Worm (Caenorhabditis elegans) whole organism, L3 larva: ENCODE measurements around the gene cdc-25.2.

Experiments used
- ZK546.5 ChIP-seq: sonication (generic microtip); optimal IDR thresholded peaks from 2 replicates; lab custom pipeline; 2017; ENCODE audit warnings: missing biosample characterization, missing genetic modification characterization
- ama-1 ChIP-seq: fragments of 150-350 bp; optimal IDR thresholded peaks from 2 replicates; lab custom pipeline; 2018
- ceh-9 ChIP-seq: sonication (generic microtip); optimal IDR thresholded peaks from 2 replicates; lab custom pipeline; 2018; ENCODE audit warnings: missing biosample characterization, missing genetic modification characterization
- elt-3 ChIP-seq, 3 experiments: fragments of 150-350 bp in 1 of 3; sonication (generic microtip) in 2 of 3; optimal IDR thresholded peaks; 2 replicates in 2 of 3; 4 replicates in 1 of 3; lab custom pipeline; 2014 to 2017; ENCODE audit warnings: missing biosample characterization in 3 of 3, missing genetic modification characterization in 3 of 3
- jun-1 ChIP-seq: fragments of 150-350 bp; optimal IDR thresholded peaks from 2 replicates; lab custom pipeline; 2014; ENCODE audit warnings: missing biosample characterization, missing genetic modification reagents, missing genetic modification characterization
- nhr-25 ChIP-seq: sonication (generic microtip); optimal IDR thresholded peaks from 2 replicates; lab custom pipeline; 2017; ENCODE audit warnings: missing biosample characterization, missing genetic modification characterization
- nhr-76 ChIP-seq: fragments of 150-350 bp; sonication (generic microtip); optimal IDR thresholded peaks from 5 replicates; lab custom pipeline; 2014; ENCODE audit warnings: missing biosample characterization, missing genetic modification characterization
- pqm-1 ChIP-seq: fragments of 150-350 bp; optimal IDR thresholded peaks from 2 replicates; lab custom pipeline; 2017; ENCODE audit warnings: missing biosample characterization, missing genetic modification characterization, inconsistent platforms
- tbx-2 ChIP-seq: sonication (generic microtip); optimal IDR thresholded peaks from 2 replicates; lab custom pipeline; 2016; ENCODE audit warnings: mild to moderate bottlenecking, missing genetic modification characterization, missing compliant biosample characterization
- unc-39 ChIP-seq: sonication (generic microtip); optimal IDR thresholded peaks from 4 replicates; lab custom pipeline; 2017; ENCODE audit warnings: missing biosample characterization, missing genetic modification characterization
- unc-62 ChIP-seq: fragments of 150-350 bp; sonication (generic microtip); optimal IDR thresholded peaks from 4 replicates; lab custom pipeline; 2014; ENCODE audit warnings: missing biosample characterization, missing genetic modification reagents, missing genetic modification characterization

DNA sequence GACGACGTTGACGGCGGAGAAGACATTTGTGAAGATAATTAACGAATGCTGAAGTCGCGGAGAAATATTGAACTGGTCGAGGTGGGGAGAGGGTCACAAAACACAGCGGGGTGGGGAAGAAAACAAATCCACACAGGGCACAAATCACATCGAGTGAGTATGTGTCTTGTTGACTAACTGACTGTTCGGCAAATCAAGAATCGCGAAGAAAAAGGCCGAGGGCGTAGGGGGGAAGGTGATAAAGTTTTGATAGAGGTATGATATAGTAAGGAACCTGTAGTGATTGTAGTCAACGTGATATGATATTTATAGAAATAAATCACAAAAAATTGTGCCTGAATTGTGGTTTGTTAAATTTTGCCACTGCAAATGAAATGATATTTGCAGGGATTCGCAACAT, 40.9 kb downstream of the cdc-25.2 start, which contains the start of gene nhr-178:
- TF ChIP-seq pqm-1 (tag; lab: Kevin White, UChicago) (peak; percentile 79), nhr-76 (no peak), unc-62 (GFP tag; lab: Kevin White, UChicago) (no peak), ama-1 (lab: Kevin White, UChicago) (no peak), jun-1 (tag; lab: Kevin White, UChicago) (peak; percentile 59), ceh-9 (no peak), unc-39 (no peak), elt-3 (tag; optimal IDR thresholded peaks at IDR 0.05; lab: Kevin White, UChicago) (no peak), nhr-25 (tag; lab: Kevin White, UChicago) (peak; percentile 9), ZK546.5 (tag; lab: Kevin White, UChicago) (no peak), tbx-2 (tag; lab: Kevin White, UChicago) (no peak)
